Worm (Caenorhabditis elegans) whole organism, mixed stage, embryonic: ENCODE results near the gene Y51B9A.6.

Experiments
- blmp-1 ChIP-seq: fragments of 150-350 bp; optimal IDR thresholded peaks from 2 replicates; lab custom pipeline; 2014; ENCODE audit warnings: missing biosample characterization, missing genetic modification characterization
- ceh-83 ChIP-seq: fragments of 200-800 bp; sonication (Bioruptor generic); optimal IDR thresholded peaks from 2 replicates; lab custom pipeline; 2018; ENCODE audit warnings: mild to moderate bottlenecking, missing genetic modification characterization, missing compliant biosample characterization
- cnd-1 ChIP-seq: fragments of 200-800 bp; sonication (Bioruptor generic); optimal IDR thresholded peaks from 2 replicates; lab custom pipeline; 2018; ENCODE audit warnings: mild to moderate bottlenecking, missing genetic modification characterization, missing compliant biosample characterization
- hlh-1 ChIP-seq: fragments of 150-350 bp; optimal IDR thresholded peaks from 2 replicates; lab custom pipeline; 2014; ENCODE audit warnings: missing biosample characterization, missing genetic modification reagents, missing genetic modification characterization
- lsy-2 ChIP-seq: fragments of 150-350 bp; optimal IDR thresholded peaks from 2 replicates; lab custom pipeline; 2014; ENCODE audit warnings: missing biosample characterization, missing genetic modification characterization
- mab-5 ChIP-seq: fragments of 150-350 bp; optimal IDR thresholded peaks from 2 replicates; lab custom pipeline; 2014; ENCODE audit warnings: missing biosample characterization, missing genetic modification characterization
- nhr-2 ChIP-seq: fragments of 150-350 bp; optimal IDR thresholded peaks from 2 replicates; lab custom pipeline; 2014; ENCODE audit warnings: missing biosample characterization, missing genetic modification characterization
- pha-4 ChIP-seq: fragments of 150-350 bp; optimal IDR thresholded peaks from 2 replicates; lab custom pipeline; 2018; ENCODE audit warnings: missing biosample characterization, missing genetic modification reagents, missing genetic modification characterization
- snpc-4 ChIP-seq: fragments of 150-350 bp; optimal IDR thresholded peaks from 2 replicates; lab custom pipeline; 2014; ENCODE audit warnings: missing biosample characterization, missing genetic modification characterization
- unc-120 ChIP-seq: sonication (generic microtip); optimal IDR thresholded peaks from 2 replicates; lab custom pipeline; 2017; ENCODE audit warnings: missing genetic modification characterization, missing compliant biosample characterization; ENCODE audit not compliant: poor library complexity, severe bottlenecking
- unc-39 ChIP-seq: fragments of 150-350 bp; optimal IDR thresholded peaks from 2 replicates; lab custom pipeline; 2014; ENCODE audit warnings: missing biosample characterization, missing genetic modification characterization
- unc-62 ChIP-seq: fragments of 150-350 bp; optimal IDR thresholded peaks from 2 replicates; lab custom pipeline; 2014; ENCODE audit warnings: missing biosample characterization, missing genetic modification reagents, missing genetic modification characterization

DNA sequence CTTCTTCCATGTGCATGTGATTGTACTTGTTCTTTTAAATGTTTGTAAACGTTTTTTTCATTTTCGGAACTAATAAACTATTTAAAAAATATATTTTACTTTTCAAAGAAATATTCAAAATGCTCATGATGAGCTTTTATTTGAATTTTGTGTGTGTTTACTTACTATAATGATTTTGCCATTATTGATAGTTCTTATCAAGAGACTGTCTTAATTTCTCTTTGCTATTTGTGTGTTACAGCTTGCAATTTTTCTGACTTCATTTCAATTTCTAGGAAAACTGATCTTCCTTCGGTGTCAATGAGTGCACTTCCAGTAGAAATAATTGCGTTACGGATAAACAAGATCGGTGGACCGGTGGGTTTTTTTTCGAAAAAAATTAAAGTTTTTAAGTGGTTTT, 28.2 kb downstream of the Y51B9A.6 start, which contains the start of gene C06C3.12:
- TF ChIP-seq nhr-2 (tag; lab: Kevin White, UChicago) (no peak), cnd-1 (tag; lab: Kevin White, UChicago) (no peak), blmp-1 (tag; lab: Kevin White, UChicago) (no peak), mab-5 (tag; lab: Kevin White, UChicago) (no peak), lsy-2 (tag; lab: Kevin White, UChicago) (no peak), snpc-4 (tag; lab: Kevin White, UChicago) (no peak), unc-120 (tag; lab: Kevin White, UChicago) (no peak), hlh-1 (tag; lab: Kevin White, UChicago) (no peak), ceh-83 (no peak), unc-62 (no peak), pha-4 (no peak), unc-39 (no peak)
